Fruit fly (Drosophila melanogaster) whole organism, embryonic: ENCODE measurements around the gene defl.

Experiments
- Atf-2 ChIP-seq: fragments of 200-800 bp; sonication (Bioruptor generic); optimal IDR thresholded peaks from 2 replicates; lab custom pipeline; 2016; ENCODE audit warnings: missing biosample characterization, missing genetic modification characterization
- CG11560 ChIP-seq: fragments of 200-800 bp; sonication (Bioruptor generic); IDR thresholded peaks from 3 replicates; pipeline ENCODE4 v1.3.6; 2022; ENCODE audit warnings: missing biosample characterization, missing genetic modification characterization
- CG12659 ChIP-seq: fragments of 200-800 bp; sonication (Bioruptor generic); optimal IDR thresholded peaks from 3 replicates; lab custom pipeline; 2017; ENCODE audit warnings: mild to moderate bottlenecking, missing biosample characterization, missing genetic modification reagents, missing genetic modification characterization
- CG14965 ChIP-seq: fragments of 200-800 bp; sonication (Bioruptor generic); optimal IDR thresholded peaks from 2 replicates; lab custom pipeline; 2016; ENCODE audit warnings: missing biosample characterization, missing genetic modification characterization, borderline replicate concordance
- CG2678 ChIP-seq: fragments of 200-800 bp; sonication (Bioruptor generic); optimal IDR thresholded peaks from 3 replicates; lab custom pipeline; 2019; ENCODE audit warnings: missing biosample characterization, mild to moderate bottlenecking, missing genetic modification characterization, moderate library complexity
- CG2875 ChIP-seq: fragments of 200-800 bp; sonication (Bioruptor generic); optimal IDR thresholded peaks from 2 replicates; lab custom pipeline; 2017; ENCODE audit warnings: missing biosample characterization, mild to moderate bottlenecking, missing genetic modification characterization, missing genetic modification reagents
- CG4282 ChIP-seq: fragments of 200-800 bp; sonication (Bioruptor generic); optimal IDR thresholded peaks from 2 replicates; lab custom pipeline; 2016; ENCODE audit warnings: missing biosample characterization, missing genetic modification characterization
- CG6654 ChIP-seq: fragments of 200-800 bp; sonication (Bioruptor generic); optimal IDR thresholded peaks from 2 replicates; lab custom pipeline; 2017; ENCODE audit warnings: missing biosample characterization, mild to moderate bottlenecking, missing genetic modification characterization
- CG6689 ChIP-seq: fragments of 200-800 bp; sonication (Bioruptor generic); IDR thresholded peaks from 2 replicates; pipeline ENCODE4 v1.3.6; 2022; ENCODE audit warnings: missing biosample characterization, missing genetic modification characterization
- CG7963 ChIP-seq: fragments of 200-800 bp; sonication (Bioruptor generic); IDR thresholded peaks from 3 replicates; pipeline ENCODE4 v1.3.6; 2022; ENCODE audit warnings: missing biosample characterization, missing genetic modification characterization; ENCODE audit not compliant: partially characterized antibody
- Drgx ChIP-seq: fragments of 200-800 bp; sonication (Bioruptor generic); IDR thresholded peaks from 2 replicates; pipeline ENCODE4 v1.3.6; 2022; ENCODE audit warnings: missing biosample characterization, missing genetic modification characterization
- Fer2 ChIP-seq: fragments of 200-800 bp; sonication (Bioruptor generic); optimal IDR thresholded peaks from 2 replicates; lab custom pipeline; 2018; ENCODE audit warnings: missing biosample characterization, mild to moderate bottlenecking, missing genetic modification characterization, moderate library complexity
- Hmx ChIP-seq: fragments of 200-800 bp; sonication (Bioruptor generic); optimal IDR thresholded peaks from 2 replicates; lab custom pipeline; 2016; ENCODE audit warnings: missing biosample characterization, missing genetic modification characterization
- Hr51 ChIP-seq, 2 experiments: fragments of 200-800 bp; sonication (Bioruptor generic); optimal IDR thresholded peaks; 2 replicates in 1 of 2; 3 replicates in 1 of 2; lab custom pipeline; 2016 to 2018; ENCODE audit warnings: missing biosample characterization in 2 of 2, missing genetic modification characterization in 2 of 2, mild to moderate bottlenecking in 1 of 2, moderate library complexity in 1 of 2
- Max ChIP-seq: fragments of 200-800 bp; sonication (Bioruptor generic); optimal IDR thresholded peaks from 2 replicates; lab custom pipeline; 2016; ENCODE audit warnings: missing biosample characterization, mild to moderate bottlenecking, missing genetic modification characterization
- Med ChIP-seq: fragments of 200-800 bp; sonication (Bioruptor generic); peaks from one replicate; lab custom pipeline; 2016; ENCODE audit warnings: missing biosample characterization, missing genetic modification characterization, mild to moderate bottlenecking, inconsistent platforms, moderate library complexity
- NC2α ChIP-seq: fragments of 200-800 bp; sonication (Bioruptor generic); optimal IDR thresholded peaks from 2 replicates; lab custom pipeline; 2016; ENCODE audit warnings: missing biosample characterization, missing genetic modification characterization
- Neu2 ChIP-seq: fragments of 200-800 bp; sonication (Bioruptor generic); optimal IDR thresholded peaks from 3 replicates; lab custom pipeline; 2016; ENCODE audit warnings: missing biosample characterization, missing genetic modification characterization, borderline replicate concordance
- Pdp1 ChIP-seq, 2 experiments: fragments of 200-800 bp; sonication (Bioruptor generic); optimal IDR thresholded peaks; 3 replicates each; lab custom pipeline; 2016; ENCODE audit warnings: missing biosample characterization in 2 of 2, missing genetic modification characterization in 2 of 2, mild to moderate bottlenecking in 1 of 2, moderate library complexity in 1 of 2
- Rfx ChIP-seq: fragments of 200-800 bp; sonication (Bioruptor generic); IDR thresholded peaks from 2 replicates; pipeline ENCODE4 v1.3.6; 2022; ENCODE audit warnings: missing biosample characterization, missing genetic modification characterization
- Sin3A ChIP-seq: fragments of >200 bp; optimal IDR thresholded peaks from 2 replicates; lab custom pipeline; 2018
- Sox100B ChIP-seq: fragments of 200-800 bp; sonication (Bioruptor generic); optimal IDR thresholded peaks from 3 replicates; lab custom pipeline; 2018; ENCODE audit warnings: missing biosample characterization, mild to moderate bottlenecking, missing genetic modification characterization
- Stat92E ChIP-seq, 3 experiments: fragments of >200 bp in 2 of 3; fragments of 200-800 bp in 1 of 3; sonication (Bioruptor generic) in 1 of 3; optimal IDR thresholded peaks; 2 replicates each; lab custom pipeline; 2017 to 2019; ENCODE audit warnings: missing biosample characterization in 3 of 3, missing genetic modification characterization in 3 of 3, mild to moderate bottlenecking in 1 of 3, moderate library complexity in 1 of 3
- ase ChIP-seq: fragments of 200-800 bp; sonication (Bioruptor generic); IDR thresholded peaks from 3 replicates; pipeline ENCODE4 v1.3.6; 2022; ENCODE audit warnings: missing biosample characterization, missing genetic modification characterization
- ci ChIP-seq: fragments of 200-800 bp; sonication (Bioruptor generic); IDR thresholded peaks from 3 replicates; pipeline ENCODE4 v1.3.6; 2022; ENCODE audit warnings: missing biosample characterization, missing genetic modification characterization
- crol ChIP-seq: fragments of 200-800 bp; sonication (Bioruptor generic); IDR thresholded peaks from 2 replicates; pipeline ENCODE4 v1.3.6; 2022; ENCODE audit warnings: missing biosample characterization, missing genetic modification characterization
- dmrt99B ChIP-seq: fragments of 200-800 bp; sonication (Bioruptor generic); optimal IDR thresholded peaks from 2 replicates; lab custom pipeline; 2018; ENCODE audit warnings: missing biosample characterization, mild to moderate bottlenecking, missing genetic modification characterization, moderate library complexity
- hkb ChIP-seq, 2 experiments: fragments of 200-800 bp in 1 of 2; fragments of >200 bp in 1 of 2; sonication (Bioruptor generic) in 1 of 2; IDR thresholded peaks in 1 of 2; optimal IDR thresholded peaks in 1 of 2; 2 replicates each; pipeline versions ENCODE4 v1.3.6 to Lab custom; 2017 to 2022; ENCODE audit warnings: missing biosample characterization in 1 of 2, missing genetic modification characterization in 1 of 2
- jigr1 ChIP-seq: fragments of 200-800 bp; sonication (Bioruptor generic); IDR thresholded peaks from 3 replicates; pipeline ENCODE4 v1.3.6; 2022; ENCODE audit warnings: missing biosample characterization, missing genetic modification characterization
- pan ChIP-seq, 4 experiments: fragments of >200 bp in 3 of 4; fragments of 200-800 bp in 1 of 4; sonication (Bioruptor generic) in 1 of 4; optimal IDR thresholded peaks in 3 of 4; IDR thresholded peaks in 1 of 4; 2 replicates each; pipeline versions ENCODE4 v1.3.6 to Lab custom; 2017 to 2022; ENCODE audit warnings: missing biosample characterization in 2 of 4, missing genetic modification characterization in 2 of 4, mixed read lengths in 1 of 4
- pho ChIP-seq: fragments of 200-800 bp; sonication (Bioruptor generic); optimal IDR thresholded peaks from 2 replicates; lab custom pipeline; 2016; ENCODE audit warnings: missing biosample characterization, missing genetic modification characterization
- ro ChIP-seq: fragments of 200-800 bp; sonication (Bioruptor generic); IDR thresholded peaks from 2 replicates; pipeline ENCODE4 v1.3.6; 2022; ENCODE audit warnings: missing biosample characterization, missing genetic modification characterization
- sd ChIP-seq: fragments of 200-800 bp; sonication (Bioruptor generic); optimal IDR thresholded peaks from 3 replicates; lab custom pipeline; 2018; ENCODE audit warnings: missing biosample characterization, mild to moderate bottlenecking, missing genetic modification characterization, moderate library complexity
- sr ChIP-seq: fragments of 200-800 bp; sonication (Bioruptor generic); IDR thresholded peaks from 3 replicates; pipeline ENCODE4 v1.3.6; 2022; ENCODE audit warnings: missing biosample characterization, missing genetic modification characterization
- trem ChIP-seq: fragments of 200-800 bp; optimal IDR thresholded peaks from 3 replicates; lab custom pipeline; 2019; ENCODE audit warnings: missing biosample characterization, mild to moderate bottlenecking, missing genetic modification characterization, moderate library complexity
- twi ChIP-seq: fragments of 200-800 bp; optimal IDR thresholded peaks from 2 replicates; lab custom pipeline; 2019; ENCODE audit warnings: missing biosample characterization, mild to moderate bottlenecking, missing genetic modification characterization, moderate library complexity
- yki ChIP-seq: fragments of >200 bp; optimal IDR thresholded peaks from 3 replicates; lab custom pipeline; 2018
- zf30C ChIP-seq: fragments of 200-800 bp; sonication (Bioruptor generic); optimal IDR thresholded peaks from 3 replicates; lab custom pipeline; 2018; ENCODE audit warnings: missing biosample characterization, mild to moderate bottlenecking, missing genetic modification characterization

The defl gene

DNA sequence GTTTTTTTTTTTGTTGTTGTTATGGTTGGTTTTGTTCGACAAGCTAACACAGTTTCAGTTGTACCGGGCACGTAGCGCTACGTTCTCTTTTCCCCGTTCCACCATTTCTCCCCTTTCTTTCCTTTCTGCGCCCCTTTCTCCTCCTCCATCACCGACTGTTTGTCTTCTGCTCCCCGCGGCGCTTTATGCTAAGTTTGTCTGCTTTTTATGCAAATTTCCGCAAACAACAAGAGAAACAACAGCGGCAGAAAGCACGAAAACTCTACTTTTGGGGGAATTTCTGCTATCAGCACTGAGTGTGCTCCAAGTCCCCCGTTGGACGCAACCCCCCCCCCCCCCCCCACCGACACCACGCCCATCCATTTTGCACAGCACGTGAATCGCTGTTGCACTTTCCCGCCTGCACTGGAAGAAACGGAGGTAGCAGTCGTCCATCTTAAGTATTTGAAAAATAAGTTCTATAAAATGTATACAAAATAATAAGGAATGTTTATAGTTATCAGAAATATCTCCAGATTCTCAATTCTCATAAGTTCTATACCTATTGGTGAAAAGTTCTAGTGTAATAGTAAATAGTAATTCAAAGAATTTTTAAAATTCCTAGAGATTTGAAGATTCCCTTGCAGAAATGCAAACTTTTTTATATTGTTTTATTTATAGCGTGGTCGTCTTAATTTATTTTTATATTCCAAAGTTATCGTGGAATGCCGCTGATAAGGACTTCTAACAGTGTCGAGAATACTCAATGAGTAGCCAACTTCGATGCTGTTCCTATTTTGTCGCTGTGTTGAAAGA, 41.9 kb downstream of the defl start (continued):
- TF ChIP-seq twi = no peak
- TF ChIP-seq dmrt99B (tag; lab: Kevin White, UChicago) = peak; percentile 8
- TF ChIP-seq CG2678 (tag; lab: Kevin White, UChicago) = peak; percentile 7
- TF ChIP-seq CG6689 (GFP tag; lab: Robert Waterston, UW) = no peak
- TF ChIP-seq Med (GFP tag; lab: Kevin White, UChicago) = peak; percentile 48
- no peak for TF ChIP-seq CG12659
- no peak for TF ChIP-seq pan (optimal IDR thresholded peaks at IDR 0.05; lab: Kevin White, UChicago)
- peak in 1 of 2 experiments; percentile 15 for TF ChIP-seq pan (GFP tag; optimal IDR thresholded peaks at IDR 0.05 in 1 of 2, IDR thresholded peaks at IDR 0.05 in 1 of 2)
- no peak for TF ChIP-seq Hmx
- no peak for TF ChIP-seq Sin3A (lab: Kevin White, UChicago)
- TF ChIP-seq Drgx = peak; percentile 23; the same call in 1 of the 2 replicates

DNA sequence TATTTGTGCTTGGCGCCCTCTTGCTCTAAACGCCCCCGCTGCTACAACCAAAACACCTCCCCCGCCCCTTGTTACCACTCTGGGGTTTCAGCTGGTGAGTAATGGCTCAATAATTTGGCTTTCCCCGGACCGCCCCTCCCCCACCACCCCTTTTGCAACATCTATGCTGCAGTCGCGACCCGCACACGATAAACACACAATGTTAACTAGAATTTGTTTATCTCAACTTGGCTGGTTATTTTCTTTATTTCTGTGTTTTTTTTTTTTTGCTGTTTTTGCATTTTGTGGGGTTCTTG, 42.4 kb downstream of the defl start:
- TF ChIP-seq crol (GFP tag; lab: Robert Waterston, UW) (peak; percentile 77), yki (no peak), ci (GFP tag; lab: Robert Waterston, UW) (no peak), Sox100B (GFP tag; lab: Kevin White, UChicago) (no peak), Atf-2 (GFP tag; lab: Kevin White, UChicago) (no peak), ro (GFP tag; lab: Robert Waterston, UW) (no peak), Fer2 (tag; lab: Kevin White, UChicago) (no peak), CG2875 (GFP tag; lab: Kevin White, UChicago) (no peak), sd (tag; lab: Kevin White, UChicago) (peak; percentile 68), ase (no peak), CG6654 (no peak), CG14965 (GFP tag; lab: Kevin White, UChicago) (no peak), CG11560 (tag; lab: Robert Waterston, UW) (no peak), hkb (optimal IDR thresholded peaks at IDR 0.05; lab: Kevin White, UChicago) (no peak), hkb (GFP tag; IDR thresholded peaks at IDR 0.05; lab: Robert Waterston, UW) (no peak), CG7963 (no peak), trem (no peak), NC2α (GFP tag; lab: Kevin White, UChicago) (no peak), Hr51 (GFP tag; optimal IDR thresholded peaks at IDR 0.05; lab: Kevin White, UChicago) (no peak), Rfx (no peak), jigr1 (GFP tag; lab: Robert Waterston, UW) (no peak), Stat92E (GFP tag; optimal IDR thresholded peaks at IDR 0.05; lab: Kevin White, UChicago) (no peak), sr (GFP tag; lab: Robert Waterston, UW) (peak; percentile 76), pho (GFP tag; lab: Kevin White, UChicago) (no peak)

DNA sequence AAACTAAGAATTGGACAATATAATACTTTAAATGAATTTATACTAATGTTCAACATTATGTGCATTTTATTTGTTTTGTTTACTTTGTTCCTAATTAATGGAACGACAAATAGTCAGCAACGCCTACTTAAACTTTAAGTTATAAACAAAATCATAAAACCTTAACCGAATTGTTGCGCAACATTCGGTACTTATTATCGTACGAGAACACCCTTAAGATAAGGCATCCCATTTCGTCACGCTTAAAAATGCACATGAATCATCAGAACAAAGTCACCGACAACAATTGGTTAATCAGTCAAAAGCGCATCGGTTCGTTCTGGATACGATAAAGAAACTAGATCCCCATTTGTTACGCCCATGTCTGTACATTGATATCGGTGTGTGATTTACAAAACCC, 43.1 kb downstream of the defl start:
- TF ChIP-seq Max (GFP tag; lab: Kevin White, UChicago) (no peak), zf30C (GFP tag; lab: Kevin White, UChicago) (no peak), CG4282 (GFP tag; lab: Kevin White, UChicago) (no peak), Pdp1 (GFP tag; optimal IDR thresholded peaks at IDR 0.05; lab: Kevin White, UChicago) (peak in 1 of 2 experiments; percentile 66), Neu2 (GFP tag; lab: Kevin White, UChicago) (no peak)
